Worm (Caenorhabditis elegans): ENCODE data around the gene Y56A3A.31.

ce11 chrIII:11960080-11960479 lies 14.2 kb upstream of the Y56A3A.31 start, which contains the start of gene top-3:
- no peak for TF ChIP-seq snpc-4 (tag; optimal IDR thresholded peaks at IDR 0.05)
- no peak for TF ChIP-seq pqm-1 (tag; optimal IDR thresholded peaks at IDR 0.05)
- no peak for TF ChIP-seq spr-3 (GFP tag; optimal IDR thresholded peaks at IDR 0.05)
- no peak for TF ChIP-seq egl-27 (tag; optimal IDR thresholded peaks at IDR 0.05)
- no peak for TF ChIP-seq hlh-11 (tag; optimal IDR thresholded peaks at IDR 0.05)
- no peak for TF ChIP-seq duxl-1 (tag; optimal IDR thresholded peaks at IDR 0.05; ENCODE audit: poor library complexity)
- TF ChIP-seq lsy-2 (tag; optimal IDR thresholded peaks at IDR 0.05), result no peak
